Fruit fly (Drosophila melanogaster) whole organism, pupa: Measurements from ENCODE around the gene CG31093.

Source experiments
- CG10348 ChIP-seq: fragments of 200-800 bp; sonication (Bioruptor generic); IDR thresholded peaks from 2 replicates; pipeline ENCODE4 v1.3.6; 2022; ENCODE audit warnings: missing biosample characterization, missing genetic modification characterization
- CG12605 ChIP-seq: fragments of 200-800 bp; sonication (Bioruptor generic); IDR thresholded peaks from 2 replicates; pipeline ENCODE4 v1.3.6; 2022; ENCODE audit warnings: missing biosample characterization, missing genetic modification characterization
- CG13204 ChIP-seq: fragments of 200-800 bp; sonication (Bioruptor generic); optimal IDR thresholded peaks from 2 replicates; lab custom pipeline; 2018; ENCODE audit warnings: missing biosample characterization, mild to moderate bottlenecking, missing genetic modification characterization, moderate library complexity
- CG34367 ChIP-seq: fragments of 200-800 bp; sonication (Bioruptor generic); optimal IDR thresholded peaks from 2 replicates; lab custom pipeline; 2018; ENCODE audit warnings: missing biosample characterization, mild to moderate bottlenecking, missing genetic modification characterization
- CG4496 ChIP-seq: fragments of 200-800 bp; sonication (Bioruptor generic); IDR thresholded peaks from 3 replicates; pipeline ENCODE4 v1.3.6; 2022; ENCODE audit warnings: missing biosample characterization, missing genetic modification characterization
- CG8159 ChIP-seq: fragments of 200-800 bp; sonication (Bioruptor generic); optimal IDR thresholded peaks from 3 replicates; lab custom pipeline; 2018; ENCODE audit warnings: missing biosample characterization, mild to moderate bottlenecking, missing genetic modification characterization, moderate library complexity
- EcR ChIP-seq: fragments of 200-800 bp; sonication (Bioruptor generic); optimal IDR thresholded peaks from 3 replicates; lab custom pipeline; 2019; ENCODE audit warnings: missing biosample characterization, missing genetic modification characterization, mild to moderate bottlenecking, moderate library complexity, missing genetic modification reagents
- Ets98B ChIP-seq: fragments of 200-800 bp; sonication (Bioruptor generic); IDR thresholded peaks from 2 replicates; pipeline ENCODE4 v1.3.6; 2022; ENCODE audit warnings: missing biosample characterization, missing genetic modification characterization
- Pif1B ChIP-seq: fragments of 200-800 bp; sonication (Bioruptor generic); optimal IDR thresholded peaks from 3 replicates; lab custom pipeline; 2016; ENCODE audit warnings: missing biosample characterization, missing genetic modification characterization
- fd96Ca ChIP-seq: fragments of 200-800 bp; sonication (Bioruptor generic); IDR thresholded peaks from 3 replicates; pipeline ENCODE4 v1.3.6; 2022; ENCODE audit warnings: missing biosample characterization, missing genetic modification characterization
- gl ChIP-seq: fragments of 200-800 bp; sonication (Bioruptor generic); optimal IDR thresholded peaks from 2 replicates; lab custom pipeline; 2018; ENCODE audit warnings: missing biosample characterization, mild to moderate bottlenecking, missing genetic modification characterization
- rn ChIP-seq: fragments of 200-800 bp; sonication (Bioruptor generic); IDR thresholded peaks from 2 replicates; pipeline ENCODE4 v1.3.6; 2022; ENCODE audit warnings: missing biosample characterization, missing genetic modification characterization

DNA sequence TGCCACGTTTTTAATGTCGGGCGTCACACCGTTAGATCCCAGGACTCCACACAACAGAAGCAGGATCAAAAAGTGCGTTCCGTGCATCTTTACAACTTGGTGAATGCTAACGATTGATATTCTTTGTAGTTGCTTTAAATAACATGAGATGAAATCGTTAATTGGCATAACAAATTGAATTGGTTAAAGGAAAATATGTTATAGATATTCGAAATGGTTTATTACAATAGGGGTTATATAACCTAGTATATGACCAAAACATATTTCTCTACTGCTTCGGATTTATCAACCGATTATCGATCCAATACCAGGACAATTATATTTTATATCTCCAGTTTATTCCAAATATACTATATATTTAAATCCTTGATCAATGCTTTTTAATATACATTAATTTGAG lies 39.3 kb upstream of the CG31093 start, which contains the start of gene Mst57Dc:
- TF ChIP-seq rn (GFP tag; lab: Robert Waterston, UW): no peak
- TF ChIP-seq EcR (GFP tag; lab: Kevin White, UChicago): no peak
- no peak for TF ChIP-seq CG8159 (tag; lab: Kevin White, UChicago)
- no peak for TF ChIP-seq CG12605
- no peak for TF ChIP-seq Ets98B (GFP tag; lab: Robert Waterston, UW)
- TF ChIP-seq CG34367 (tag; lab: Kevin White, UChicago): no peak
- no peak for TF ChIP-seq gl (tag; lab: Kevin White, UChicago)
- no peak for TF ChIP-seq Pif1B (GFP tag; lab: Kevin White, UChicago)
- TF ChIP-seq CG10348: no peak
- no peak for TF ChIP-seq CG13204
- TF ChIP-seq CG4496: no peak
- TF ChIP-seq fd96Ca: no peak
